Worm (Caenorhabditis elegans) whole organism, young adult: ENCODE results near the gene rmd-6.
A peak's percentile ranks its signal among the peaks of the same experiment; 100 is the strongest.

ENCODE experiments used
- B0035.1 ChIP-seq: sonication (generic microtip); optimal IDR thresholded peaks from 2 replicates; lab custom pipeline; 2016; ENCODE audit warnings: missing genetic modification characterization, mild to moderate bottlenecking, missing compliant biosample characterization, missing genotype, missing genetic modification reagents
- C06A6.2 ChIP-seq: fragments of 200-800 bp; sonication (Bioruptor generic); conservative IDR thresholded peaks from 2 replicates; pipeline ENCODE4 v1.3.6; 2022; ENCODE audit warnings: missing genetic modification characterization, missing compliant biosample characterization
- F23B12.7 ChIP-seq: sonication (generic microtip); optimal IDR thresholded peaks from 2 replicates; lab custom pipeline; 2017; ENCODE audit warnings: missing genetic modification characterization, mild to moderate bottlenecking, missing compliant biosample characterization, antibody characterized with exemption, moderate library complexity; ENCODE audit not compliant: insufficient read depth
- F33H1.4 ChIP-seq: fragments of 200-800 bp; sonication (Bioruptor generic); IDR thresholded peaks from 2 replicates; pipeline ENCODE4 v1.3.6; 2022; ENCODE audit warnings: missing genetic modification reagents, missing genetic modification characterization, missing compliant biosample characterization
- F37B4.10 ChIP-seq: fragments of 200-800 bp; sonication (Bioruptor generic); IDR thresholded peaks from 2 replicates; pipeline ENCODE4 v1.3.6; 2022; ENCODE audit warnings: missing genetic modification characterization, missing compliant biosample characterization
- F49E8.2 ChIP-seq: sonication (generic microtip); optimal IDR thresholded peaks from 3 replicates; lab custom pipeline; 2017; ENCODE audit warnings: missing genetic modification characterization, mild to moderate bottlenecking, missing compliant biosample characterization, antibody characterized with exemption, moderate library complexity; ENCODE audit not compliant: insufficient read depth
- F57A8.1 ChIP-seq: fragments of 200-800 bp; sonication (Bioruptor generic); optimal IDR thresholded peaks from 2 replicates; lab custom pipeline; 2018; ENCODE audit warnings: mild to moderate bottlenecking, missing genetic modification characterization, moderate library complexity, missing compliant biosample characterization
- K11D2.4 ChIP-seq: fragments of 200-800 bp; sonication (Bioruptor generic); IDR thresholded peaks from 2 replicates; pipeline ENCODE4 v1.3.6; 2022; ENCODE audit warnings: missing genetic modification reagents, missing genetic modification characterization, missing compliant biosample characterization
- K12H6.12 ChIP-seq: fragments of 200-800 bp; sonication (Bioruptor generic); optimal IDR thresholded peaks from 2 replicates; lab custom pipeline; 2018; ENCODE audit warnings: mild to moderate bottlenecking, missing genetic modification characterization, missing compliant biosample characterization
- T07F8.4 ChIP-seq: sonication (generic microtip); optimal IDR thresholded peaks from 2 replicates; lab custom pipeline; 2016; ENCODE audit warnings: mild to moderate bottlenecking, missing genetic modification characterization, moderate library complexity, missing compliant biosample characterization
- Y56A3A.18 ChIP-seq: fragments of 200-800 bp; sonication (Bioruptor generic); IDR thresholded peaks from 2 replicates; pipeline ENCODE4 v1.3.6; 2022; ENCODE audit warnings: missing genetic modification reagents, missing genetic modification characterization, missing compliant biosample characterization
- athp-1 ChIP-seq: sonication (generic microtip); optimal IDR thresholded peaks from 2 replicates; lab custom pipeline; 2017; ENCODE audit warnings: mild to moderate bottlenecking, missing genetic modification characterization, missing compliant biosample characterization
- attf-5 ChIP-seq: fragments of 200-800 bp; sonication (Bioruptor generic); optimal IDR thresholded peaks from 2 replicates; lab custom pipeline; 2018; ENCODE audit warnings: mild to moderate bottlenecking, missing genetic modification characterization, missing compliant biosample characterization
- bed-2 ChIP-seq: fragments of 200-800 bp; sonication (Bioruptor generic); IDR thresholded peaks from 2 replicates; pipeline ENCODE4 v1.3.6; 2022; ENCODE audit warnings: missing genetic modification reagents, missing genetic modification characterization, missing compliant biosample characterization
- ceh-100 ChIP-seq: fragments of 200-800 bp; sonication (Bioruptor generic); IDR thresholded peaks from 2 replicates; pipeline ENCODE4 v1.3.6; 2022; ENCODE audit warnings: missing genetic modification reagents, missing genetic modification characterization, missing compliant biosample characterization
- ceh-27 ChIP-seq: fragments of 200-800 bp; sonication (Bioruptor generic); optimal IDR thresholded peaks from 2 replicates; lab custom pipeline; 2018; ENCODE audit warnings: mild to moderate bottlenecking, missing genetic modification characterization, moderate library complexity, missing compliant biosample characterization
- ceh-40 ChIP-seq: fragments of 200-800 bp; sonication (Bioruptor generic); IDR thresholded peaks from 2 replicates; pipeline ENCODE4 v1.3.6; 2022; ENCODE audit warnings: missing genetic modification characterization, missing compliant biosample characterization
- ceh-91 ChIP-seq: fragments of 200-800 bp; sonication (Bioruptor generic); IDR thresholded peaks from 2 replicates; pipeline ENCODE4 v1.3.6; 2022; ENCODE audit warnings: missing genetic modification reagents, missing genetic modification characterization, missing compliant biosample characterization
- egl-18 ChIP-seq: fragments of 200-800 bp; sonication (Bioruptor generic); IDR thresholded peaks from 2 replicates; pipeline ENCODE4 v1.3.6; 2022; ENCODE audit warnings: missing genetic modification reagents, missing genetic modification characterization, missing compliant biosample characterization
- egl-44 ChIP-seq: fragments of 200-800 bp; sonication (Bioruptor generic); IDR thresholded peaks from 2 replicates; pipeline ENCODE4 v1.3.6; 2022; ENCODE audit warnings: missing genetic modification reagents, missing genetic modification characterization, missing compliant biosample characterization
- ekl-4 ChIP-seq: fragments of 200-800 bp; sonication (Bioruptor generic); IDR thresholded peaks from 2 replicates; pipeline ENCODE4 v1.3.6; 2022; ENCODE audit warnings: missing genetic modification reagents, missing genetic modification characterization, missing compliant biosample characterization
- fkh-3 ChIP-seq: sonication (generic microtip); optimal IDR thresholded peaks from 2 replicates; lab custom pipeline; 2016; ENCODE audit warnings: mild to moderate bottlenecking, missing genetic modification characterization, missing compliant biosample characterization
- gei-17 ChIP-seq: fragments of 200-800 bp; sonication (Bioruptor generic); optimal IDR thresholded peaks from 2 replicates; lab custom pipeline; 2018; ENCODE audit warnings: mild to moderate bottlenecking, missing genetic modification characterization, missing compliant biosample characterization
- hmg-1.2 ChIP-seq: fragments of 200-800 bp; sonication (Bioruptor generic); IDR thresholded peaks from 2 replicates; pipeline ENCODE4 v1.3.6; 2022; ENCODE audit warnings: missing genetic modification reagents, missing genetic modification characterization, missing compliant biosample characterization
- lir-1 ChIP-seq: fragments of 200-800 bp; sonication (Bioruptor generic); conservative IDR thresholded peaks from 2 replicates; pipeline ENCODE4 v1.3.6; 2022; ENCODE audit warnings: missing genetic modification reagents, missing genetic modification characterization, missing compliant biosample characterization
- lsl-1 ChIP-seq: fragments of 200-800 bp; sonication (Bioruptor generic); optimal IDR thresholded peaks from 2 replicates; lab custom pipeline; 2018; ENCODE audit warnings: mild to moderate bottlenecking, missing genetic modification characterization, moderate library complexity, missing compliant biosample characterization
- madf-3 ChIP-seq: fragments of 200-800 bp; sonication (Bioruptor generic); IDR thresholded peaks from 2 replicates; pipeline ENCODE4 v1.3.6; 2022; ENCODE audit warnings: missing genetic modification reagents, missing genetic modification characterization, missing compliant biosample characterization
- madf-8 ChIP-seq: fragments of 200-800 bp; sonication (Bioruptor generic); conservative IDR thresholded peaks from 2 replicates; pipeline ENCODE4 v1.3.6; 2022; ENCODE audit warnings: missing genetic modification reagents, missing genetic modification characterization, missing compliant biosample characterization
- nfya-2 ChIP-seq: fragments of 200-800 bp; sonication (Bioruptor generic); IDR thresholded peaks from 2 replicates; pipeline ENCODE4 v1.3.6; 2022; ENCODE audit warnings: missing genetic modification reagents, missing genetic modification characterization, missing compliant biosample characterization
- nfyb-1 ChIP-seq: fragments of 200-800 bp; sonication (Bioruptor generic); IDR thresholded peaks from 2 replicates; pipeline ENCODE4 v1.3.6; 2022; ENCODE audit warnings: missing genetic modification reagents, missing genetic modification characterization, missing compliant biosample characterization
- nhr-27 ChIP-seq: fragments of 200-800 bp; sonication (Bioruptor generic); optimal IDR thresholded peaks from 2 replicates; lab custom pipeline; 2018; ENCODE audit warnings: mild to moderate bottlenecking, missing genetic modification characterization, moderate library complexity, missing compliant biosample characterization
- nhr-80 ChIP-seq: sonication (generic microtip); optimal IDR thresholded peaks from 2 replicates; lab custom pipeline; 2016; ENCODE audit warnings: missing genetic modification characterization, missing compliant biosample characterization
- pha-4 ChIP-seq: fragments of 150-350 bp; sonication (generic microtip); optimal IDR thresholded peaks from 2 replicates; lab custom pipeline; 2014; ENCODE audit warnings: missing biosample characterization, missing genetic modification reagents, missing genetic modification characterization
- rpc-1 ChIP-seq, 2 experiments: fragments of 150-350 bp in 1 of 2; sonication (generic microtip) in 1 of 2; optimal IDR thresholded peaks; 2 replicates each; lab custom pipeline; 2014 to 2018; ENCODE audit warnings: missing biosample characterization in 1 of 2, missing genetic modification characterization in 1 of 2, missing genetic modification reagents in 1 of 2, missing genotype in 1 of 2
- sea-2 ChIP-seq: fragments of 200-800 bp; sonication (Bioruptor generic); IDR thresholded peaks from 2 replicates; pipeline ENCODE4 v1.3.6; 2022; ENCODE audit warnings: missing genetic modification characterization, missing compliant biosample characterization
- snpc-1.1 ChIP-seq: sonication (generic microtip); optimal IDR thresholded peaks from 2 replicates; lab custom pipeline; 2017; ENCODE audit warnings: missing genetic modification characterization, mild to moderate bottlenecking, missing compliant biosample characterization, antibody characterized with exemption, moderate library complexity, missing genotype, missing genetic modification reagents; ENCODE audit not compliant: insufficient read depth
- snpc-1.3 ChIP-seq: sonication (generic microtip); optimal IDR thresholded peaks from 2 replicates; lab custom pipeline; 2017; ENCODE audit warnings: missing genetic modification characterization, mild to moderate bottlenecking, missing compliant biosample characterization, antibody characterized with exemption, moderate library complexity, missing genotype, missing genetic modification reagents; ENCODE audit not compliant: insufficient read depth
- snpc-3.4 ChIP-seq: sonication (generic microtip); optimal IDR thresholded peaks from 2 replicates; lab custom pipeline; 2017; ENCODE audit warnings: missing genetic modification characterization, mild to moderate bottlenecking, missing compliant biosample characterization, antibody characterized with exemption, moderate library complexity, missing genotype, missing genetic modification reagents
- snpc-4 ChIP-seq, 5 experiments: fragments of 150-350 bp in 1 of 5; sonication (generic microtip) in 4 of 5; optimal IDR thresholded peaks; 2 replicates each; lab custom pipeline; 2014 to 2018; ENCODE audit warnings: missing genetic modification characterization in 5 of 5, missing biosample characterization in 3 of 5, antibody characterized with exemption in 2 of 5, mild to moderate bottlenecking in 2 of 5, missing compliant biosample characterization in 2 of 5, missing genotype in 2 of 5, moderate library complexity in 2 of 5, missing genetic modification reagents in 1 of 5
- sptf-2 ChIP-seq: fragments of 200-800 bp; sonication (Bioruptor generic); optimal IDR thresholded peaks from 2 replicates; lab custom pipeline; 2018; ENCODE audit warnings: mild to moderate bottlenecking, missing genetic modification characterization, missing compliant biosample characterization
- tbx-9 ChIP-seq: sonication (generic microtip); optimal IDR thresholded peaks from 2 replicates; lab custom pipeline; 2016; ENCODE audit warnings: borderline replicate concordance, missing genetic modification characterization, inconsistent platforms, missing compliant biosample characterization
- tlf-1 ChIP-seq: fragments of 200-800 bp; sonication (Bioruptor generic); optimal IDR thresholded peaks from 2 replicates; lab custom pipeline; 2018; ENCODE audit warnings: mild to moderate bottlenecking, missing genetic modification characterization, missing compliant biosample characterization
- unc-130 ChIP-seq: sonication (generic microtip); optimal IDR thresholded peaks from 2 replicates; lab custom pipeline; 2016; ENCODE audit warnings: missing genetic modification reagents, missing genetic modification characterization, missing compliant biosample characterization
- zim-3 ChIP-seq: sonication (generic microtip); optimal IDR thresholded peaks from 2 replicates; lab custom pipeline; 2017; ENCODE audit warnings: mild to moderate bottlenecking, missing genetic modification characterization, moderate library complexity, missing compliant biosample characterization
- ztf-28 ChIP-seq: fragments of 200-800 bp; sonication (Bioruptor generic); IDR thresholded peaks from 2 replicates; pipeline ENCODE4 v1.3.6; 2022; ENCODE audit warnings: missing genetic modification reagents, missing genetic modification characterization, missing compliant biosample characterization
- ztf-3 ChIP-seq: fragments of 200-800 bp; sonication (Bioruptor generic); optimal IDR thresholded peaks from 2 replicates; lab custom pipeline; 2018; ENCODE audit warnings: mild to moderate bottlenecking, missing genetic modification characterization, missing compliant biosample characterization

rmd-6 gene

ce11 chrIV:5038744-5039143 is 29.9 kb upstream of the rmd-6 start (continued):
- TF ChIP-seq nhr-80 (tag; lab: Kevin White, UChicago), result no peak
- TF ChIP-seq madf-3, result peak; percentile 65; the same call in 1 of the 2 replicates
- TF ChIP-seq nfyb-1 (GFP tag; lab: Robert Waterston, UW), result peak; percentile 87
- TF ChIP-seq bed-2 (GFP tag; lab: Robert Waterston, UW), result 0 out of 2 replicates have a peak, but pooled peaks have one; percentile 22
- TF ChIP-seq unc-130 (GFP tag; lab: Kevin White, UChicago), result peak; percentile 44
- peak; percentile 28 for TF ChIP-seq K12H6.12 (tag; lab: Kevin White, UChicago)
- TF ChIP-seq lsl-1 (GFP tag; lab: Kevin White, UChicago), result peak; percentile 32
- peak; percentile 66 for TF ChIP-seq F23B12.7 (tag; lab: Kevin White, UChicago)
- TF ChIP-seq snpc-3.4 (tag; lab: Kevin White, UChicago), result peak; percentile 12
- peak; percentile 56; the same call in 1 of the 2 replicates for TF ChIP-seq ceh-100
- TF ChIP-seq Y56A3A.18 (GFP tag; lab: Robert Waterston, UW), result no peak
- peak; percentile 82; the same call in 1 of the 2 replicates for TF ChIP-seq egl-44 (GFP tag; lab: Robert Waterston, UW)
- no peak for TF ChIP-seq ztf-3
- no peak for TF ChIP-seq ceh-40 (GFP tag; lab: Robert Waterston, UW)
- peak; percentile 78 for TF ChIP-seq ztf-28 (GFP tag; lab: Robert Waterston, UW)
- TF ChIP-seq athp-1 (tag; lab: Kevin White, UChicago), result peak; percentile 63
- peak; percentile 66; the same call in 1 of the 2 replicates for TF ChIP-seq hmg-1.2 (GFP tag; lab: Robert Waterston, UW)
- no peak for TF ChIP-seq egl-18 (GFP tag; lab: Robert Waterston, UW)
- peak; percentile 88 for TF ChIP-seq rpc-1 (optimal IDR thresholded peaks at IDR 0.05; lab: Kevin White, UChicago)
- peak; percentile 97 for TF ChIP-seq rpc-1 (tag; optimal IDR thresholded peaks at IDR 0.05; lab: Kevin White, UChicago)
- TF ChIP-seq ceh-27 (GFP tag; lab: Kevin White, UChicago), result peak; percentile 30
- TF ChIP-seq K11D2.4, result no peak
- TF ChIP-seq F49E8.2 (tag; lab: Kevin White, UChicago), result peak; percentile 28
- no peak for TF ChIP-seq tbx-9 (tag; lab: Kevin White, UChicago)
- TF ChIP-seq sptf-2 (GFP tag; lab: Kevin White, UChicago), result peak; percentile 74
- peak; percentile 82 for TF ChIP-seq snpc-4 (GFP tag; optimal IDR thresholded peaks at IDR 0.05; lab: Kevin White, UChicago)
- peak; percentile 26 to 95 (median 92) for TF ChIP-seq snpc-4 (tag; optimal IDR thresholded peaks at IDR 0.05; lab: Kevin White, UChicago)
- TF ChIP-seq madf-8 (GFP tag; lab: Robert Waterston, UW), result no peak
- no peak for TF ChIP-seq nhr-27 (tag; lab: Kevin White, UChicago)
- TF ChIP-seq snpc-1.3 (tag; lab: Kevin White, UChicago), result peak; percentile 44
- TF ChIP-seq F33H1.4 (GFP tag; lab: Robert Waterston, UW), result no peak
- TF ChIP-seq zim-3, result peak; percentile 16
- TF ChIP-seq sea-2, result no peak
- peak; percentile 37 for TF ChIP-seq attf-5 (GFP tag; lab: Kevin White, UChicago)
- no peak for TF ChIP-seq lir-1
- no peak for TF ChIP-seq pha-4
- TF ChIP-seq F37B4.10, result no peak
- no peak for TF ChIP-seq tlf-1 (GFP tag; lab: Kevin White, UChicago)
- TF ChIP-seq ekl-4 (GFP tag; lab: Robert Waterston, UW), result peak; percentile 51; the same call in 1 of the 2 replicates
- TF ChIP-seq B0035.1 (tag; lab: Kevin White, UChicago), result no peak
- peak; percentile 34 for TF ChIP-seq snpc-1.1 (tag; lab: Kevin White, UChicago)
- TF ChIP-seq fkh-3, result no peak
- TF ChIP-seq C06A6.2 (GFP tag; lab: Robert Waterston, UW), result no peak
- TF ChIP-seq F57A8.1 (GFP tag; lab: Kevin White, UChicago), result peak; percentile 26
- no peak for TF ChIP-seq nfya-2 (GFP tag; lab: Robert Waterston, UW)
- no peak for TF ChIP-seq gei-17 (GFP tag; lab: Kevin White, UChicago)
- no peak for TF ChIP-seq ceh-91 (GFP tag; lab: Robert Waterston, UW)
- TF ChIP-seq T07F8.4, result peak; percentile 49
